Worm (Caenorhabditis elegans) whole organism, L1 larva: ENCODE data around the gene srp-1.

Source experiments
- C16A3.4 ChIP-seq: fragments of 150-350 bp; optimal IDR thresholded peaks from 2 replicates; lab custom pipeline; 2014; ENCODE audit warnings: missing biosample characterization, missing genetic modification characterization
- C34B4.2 ChIP-seq: sonication (generic microtip); optimal IDR thresholded peaks from 2 replicates; lab custom pipeline; 2017; ENCODE audit warnings: mild to moderate bottlenecking, missing genetic modification characterization, missing compliant biosample characterization
- aha-1 ChIP-seq: fragments of 150-350 bp; optimal IDR thresholded peaks from 2 replicates; lab custom pipeline; 2014; ENCODE audit warnings: missing biosample characterization, missing genetic modification characterization
- aly-2 ChIP-seq: fragments of 150-350 bp; optimal IDR thresholded peaks from 2 replicates; lab custom pipeline; 2014; ENCODE audit warnings: missing biosample characterization, missing genetic modification characterization
- blmp-1 ChIP-seq: fragments of 150-350 bp; optimal IDR thresholded peaks from 2 replicates; lab custom pipeline; 2014; ENCODE audit warnings: missing biosample characterization, missing genetic modification characterization
- ceh-63 ChIP-seq: fragments of 200-800 bp; sonication (Bioruptor generic); optimal IDR thresholded peaks from 2 replicates; lab custom pipeline; 2018; ENCODE audit warnings: mild to moderate bottlenecking, missing genetic modification characterization, missing compliant biosample characterization
- ceh-82 ChIP-seq, 3 experiments: fragments of 150-350 bp in 1 of 3; sonication (generic microtip) in 2 of 3; optimal IDR thresholded peaks; 2 replicates each; lab custom pipeline; 2014 to 2017; ENCODE audit warnings: missing biosample characterization in 3 of 3, missing genetic modification characterization in 3 of 3
- ceh-90 ChIP-seq: sonication (generic microtip); optimal IDR thresholded peaks from 2 replicates; lab custom pipeline; 2016; ENCODE audit warnings: missing genetic modification characterization, missing compliant biosample characterization
- ces-1 ChIP-seq: fragments of 150-350 bp; optimal IDR thresholded peaks from 2 replicates; lab custom pipeline; 2014; ENCODE audit warnings: missing biosample characterization, missing genetic modification reagents, missing genetic modification characterization
- dpl-1 ChIP-seq, 3 experiments: fragments of 150-350 bp in 2 of 3; sonication (generic microtip) in 1 of 3; optimal IDR thresholded peaks; 2 replicates each; lab custom pipeline; 2014 to 2017; ENCODE audit warnings: missing biosample characterization in 3 of 3, missing genetic modification characterization in 3 of 3, missing genetic modification reagents in 3 of 3
- dsc-1 ChIP-seq: sonication (generic microtip); optimal IDR thresholded peaks from 2 replicates; lab custom pipeline; 2016; ENCODE audit warnings: mild to moderate bottlenecking, missing genetic modification characterization, missing compliant biosample characterization
- efl-1 ChIP-seq, 4 experiments: fragments of 150-350 bp; optimal IDR thresholded peaks in 3 of 4; peaks in 1 of 4; 1 replicate in 1 of 4; 2 replicates in 3 of 4; lab custom pipeline; 2014; ENCODE audit warnings: missing biosample characterization in 2 of 4, missing genetic modification characterization in 2 of 4, missing genetic modification reagents in 2 of 4
- efl-3 ChIP-seq: fragments of 200-800 bp; sonication (Bioruptor generic); optimal IDR thresholded peaks from 2 replicates; lab custom pipeline; 2018; ENCODE audit warnings: mild to moderate bottlenecking, missing genetic modification characterization, missing compliant biosample characterization
- elt-2 ChIP-seq: sonication (generic microtip); optimal IDR thresholded peaks from 2 replicates; lab custom pipeline; 2016; ENCODE audit warnings: missing genetic modification characterization, mild to moderate bottlenecking, inconsistent platforms, missing compliant biosample characterization, missing genetic modification reagents
- ets-5 ChIP-seq: fragments of 200-800 bp; sonication (Bioruptor generic); IDR thresholded peaks from 2 replicates; pipeline ENCODE4 v1.3.6; 2022; ENCODE audit warnings: missing genetic modification characterization, missing compliant biosample characterization
- fkh-4 ChIP-seq: sonication (generic microtip); optimal IDR thresholded peaks from 2 replicates; lab custom pipeline; 2016; ENCODE audit warnings: missing compliant biosample characterization, missing genetic modification characterization, borderline replicate concordance
- fos-1 ChIP-seq: fragments of 150-350 bp; optimal IDR thresholded peaks from 2 replicates; lab custom pipeline; 2014; ENCODE audit warnings: missing biosample characterization, missing genetic modification characterization
- grh-1 ChIP-seq: fragments of 200-800 bp; sonication (Bioruptor generic); IDR thresholded peaks from 2 replicates; pipeline ENCODE4 v1.3.6; 2022; ENCODE audit warnings: missing genetic modification reagents, missing genetic modification characterization, missing compliant biosample characterization
- hpl-2 ChIP-seq: fragments of 150-350 bp; optimal IDR thresholded peaks from 2 replicates; lab custom pipeline; 2014; ENCODE audit warnings: missing biosample characterization, missing genetic modification reagents, missing genetic modification characterization
- lin-15B ChIP-seq: fragments of 150-350 bp; sonication (generic microtip); optimal IDR thresholded peaks from 3 replicates; lab custom pipeline; 2014; ENCODE audit warnings: missing biosample characterization, missing genetic modification characterization
- lin-35 ChIP-seq, 2 experiments: fragments of 150-350 bp; optimal IDR thresholded peaks; 2 replicates each; lab custom pipeline; 2014; ENCODE audit warnings: missing biosample characterization in 2 of 2, missing genetic modification characterization in 2 of 2, missing genetic modification reagents in 2 of 2
- mab-9 ChIP-seq: fragments of 200-800 bp; sonication (Bioruptor generic); IDR thresholded peaks from 2 replicates; pipeline ENCODE4 v1.3.6; 2022; ENCODE audit warnings: missing genetic modification reagents, missing genetic modification characterization, missing compliant biosample characterization
- mef-2 ChIP-seq: fragments of 150-350 bp; optimal IDR thresholded peaks from 2 replicates; lab custom pipeline; 2014; ENCODE audit warnings: missing biosample characterization, missing genetic modification characterization
- nhr-47 ChIP-seq: sonication (generic microtip); optimal IDR thresholded peaks from 2 replicates; lab custom pipeline; 2016; ENCODE audit warnings: mild to moderate bottlenecking, missing genetic modification characterization, moderate library complexity, missing compliant biosample characterization
- nhr-84 ChIP-seq: sonication (generic microtip); optimal IDR thresholded peaks from 2 replicates; lab custom pipeline; 2017; ENCODE audit warnings: missing biosample characterization, missing genetic modification characterization
- nhr-85 ChIP-seq: sonication (generic microtip); peaks from one replicate; lab custom pipeline; 2016; ENCODE audit warnings: missing genetic modification characterization, inconsistent platforms, missing compliant biosample characterization
- pag-3 ChIP-seq: sonication (generic microtip); optimal IDR thresholded peaks from 2 replicates; lab custom pipeline; 2017; ENCODE audit warnings: missing genetic modification characterization, mild to moderate bottlenecking, missing compliant biosample characterization, antibody characterized with exemption, borderline replicate concordance; ENCODE audit not compliant: insufficient read depth
- rnt-1 ChIP-seq: sonication (generic microtip); optimal IDR thresholded peaks from 2 replicates; lab custom pipeline; 2016; ENCODE audit warnings: mild to moderate bottlenecking, missing genetic modification characterization, moderate library complexity, missing compliant biosample characterization
- snpc-4 ChIP-seq: fragments of 150-350 bp; optimal IDR thresholded peaks from 2 replicates; lab custom pipeline; 2014; ENCODE audit warnings: missing biosample characterization, missing genetic modification characterization
- snu-23 ChIP-seq: sonication (generic microtip); optimal IDR thresholded peaks from 2 replicates; lab custom pipeline; 2016; ENCODE audit warnings: missing genetic modification characterization, missing compliant biosample characterization
- sox-4 ChIP-seq: sonication (generic microtip); optimal IDR thresholded peaks from 2 replicates; lab custom pipeline; 2016; ENCODE audit warnings: missing genetic modification characterization, missing compliant biosample characterization
- swsn-7 ChIP-seq: sonication (generic microtip); optimal IDR thresholded peaks from 2 replicates; lab custom pipeline; 2016; ENCODE audit warnings: missing genetic modification characterization, missing compliant biosample characterization
- tbx-2 ChIP-seq: sonication (generic microtip); optimal IDR thresholded peaks from 2 replicates; lab custom pipeline; 2016; ENCODE audit warnings: missing genetic modification characterization, missing compliant biosample characterization
- tlp-1 ChIP-seq: fragments of 150-350 bp; optimal IDR thresholded peaks from 2 replicates; lab custom pipeline; 2014; ENCODE audit warnings: missing biosample characterization, missing genetic modification characterization
- unc-130 ChIP-seq: fragments of 150-350 bp; optimal IDR thresholded peaks from 2 replicates; lab custom pipeline; 2017; ENCODE audit warnings: missing biosample characterization, missing genetic modification characterization, inconsistent platforms
- unc-30 ChIP-seq: sonication (generic microtip); optimal IDR thresholded peaks from 2 replicates; lab custom pipeline; 2017; ENCODE audit warnings: missing biosample characterization, missing genetic modification characterization
- unc-98 ChIP-seq: fragments of 200-800 bp; sonication (Bioruptor generic); IDR thresholded peaks from 2 replicates; pipeline ENCODE4 v1.3.6; 2022; ENCODE audit warnings: missing genetic modification characterization, missing compliant biosample characterization
- vab-15 ChIP-seq: sonication (generic microtip); optimal IDR thresholded peaks from 2 replicates; lab custom pipeline; 2017; ENCODE audit warnings: missing genotype, mild to moderate bottlenecking, missing genetic modification characterization, missing compliant biosample characterization
- zag-1 ChIP-seq: fragments of 150-350 bp; optimal IDR thresholded peaks from 2 replicates; lab custom pipeline; 2014; ENCODE audit warnings: missing biosample characterization, missing genetic modification characterization
- zip-4 ChIP-seq: fragments of 200-800 bp; sonication (Bioruptor generic); optimal IDR thresholded peaks from 2 replicates; lab custom pipeline; 2018; ENCODE audit warnings: mild to moderate bottlenecking, missing genetic modification characterization, moderate library complexity, missing compliant biosample characterization
- ztf-4 ChIP-seq: fragments of 150-350 bp; optimal IDR thresholded peaks from 2 replicates; lab custom pipeline; 2014; ENCODE audit warnings: missing biosample characterization, missing genetic modification characterization

The srp-1 gene

ce11 chrV:761235-761634 lies 8.2 kb downstream of the srp-1 start, which contains the start of gene C05E4.15:
C05E4.15 (minus strand) TSS chrV:761335.
- TF ChIP-seq C34B4.2 = no peak
- TF ChIP-seq, all 84 proteins: peak for 0

- TF ChIP-seq zag-1 (no peak), mef-2 (tag; lab: Kevin White, UChicago) (no peak), ztf-4 (tag; lab: Kevin White, UChicago) (no peak), ets-5 (GFP tag; lab: Robert Waterston, UW) (no peak), efl-3 (GFP tag; lab: Kevin White, UChicago) (no peak), unc-98 (GFP tag; lab: Robert Waterston, UW) (no peak), unc-130 (no peak)
- TF ChIP-seq, all 84 proteins: peak for 0
Observed at ce11 chrV:761882-762281, 8.8 kb downstream of the srp-1 start, which contains the start of gene C05E4.12. C05E4.12 (minus strand) TSS chrV:761982.

DNA sequence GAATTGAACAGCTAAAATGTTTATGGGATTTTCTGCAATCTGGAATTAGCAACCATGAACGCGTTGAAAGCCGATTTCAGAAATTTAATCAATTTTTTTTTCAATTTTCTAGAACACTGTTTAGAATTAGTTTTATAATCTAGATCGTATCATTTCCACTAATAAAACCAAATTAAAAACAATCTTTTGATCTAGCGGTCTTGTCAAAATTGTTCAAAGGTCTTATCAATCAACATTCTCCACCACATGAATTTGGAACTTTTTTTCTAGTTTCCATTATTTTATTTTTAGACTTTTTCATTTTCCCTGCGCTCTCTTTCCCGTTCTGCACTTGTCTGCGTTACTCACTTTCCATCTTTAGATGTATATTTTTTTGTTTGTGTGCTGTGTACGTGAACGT lies 9.3 kb downstream of the srp-1 start, which contains the start of gene srp-2:
TSS of gene srp-2 (plus strand) at position 301 of the 400 bp plus-strand sequence.
- TF ChIP-seq aha-1 (tag; lab: Kevin White, UChicago) (no peak), tbx-2 (tag; lab: Kevin White, UChicago) (no peak), unc-30 (no peak), snpc-4 (no peak), lin-35 (GFP tag; optimal IDR thresholded peaks at IDR 0.05; lab: Kevin White, UChicago) (no peak), zag-1 (no peak), snu-23 (GFP tag; lab: Kevin White, UChicago) (no peak)

ce11 chrV:764732-765131 lies 11.6 kb downstream of the srp-1 start, which contains the start of gene str-238:
str-238 (plus strand) TSS chrV:765032.
- TF ChIP-seq nhr-85 (tag; lab: Kevin White, UChicago) (peak; percentile 2), efl-1 (optimal IDR thresholded peaks at IDR 0.05; lab: Kevin White, UChicago) (no peak), efl-1 (GFP tag; optimal IDR thresholded peaks at IDR 0.05 in 1 of 2; lab: Kevin White, UChicago) (no peak)

- TF ChIP-seq snpc-4 (no peak), hpl-2 (GFP tag; lab: Kevin White, UChicago) (no peak)
Observed at ce11 chrV:772210-772609, 19.1 kb downstream of the srp-1 start.

- TF ChIP-seq ets-5 (GFP tag; lab: Robert Waterston, UW) = no peak
- peak; percentile 79 for TF ChIP-seq mab-9 (GFP tag; lab: Robert Waterston, UW)
- peak; percentile 92 for TF ChIP-seq swsn-7 (tag; lab: Kevin White, UChicago)
- TF ChIP-seq efl-3 (GFP tag; lab: Kevin White, UChicago) = no peak
- TF ChIP-seq C16A3.4 (tag; lab: Kevin White, UChicago) = peak; percentile 83
- TF ChIP-seq zip-4 (GFP tag; lab: Kevin White, UChicago) = peak; percentile 56
- TF ChIP-seq vab-15 (tag; lab: Kevin White, UChicago) = peak; percentile 24
- no peak for TF ChIP-seq zag-1
- TF ChIP-seq aly-2 (tag; lab: Kevin White, UChicago) = peak; percentile 51
- TF ChIP-seq nhr-47 (tag; lab: Kevin White, UChicago) = peak; percentile 93
- TF ChIP-seq aha-1 (tag; lab: Kevin White, UChicago) = no peak
- TF ChIP-seq mef-2 (tag; lab: Kevin White, UChicago) = no peak
- no peak for TF ChIP-seq pag-3 (tag; lab: Kevin White, UChicago)
- TF ChIP-seq ztf-4 (tag; lab: Kevin White, UChicago) = no peak
- no peak for TF ChIP-seq fkh-4
- TF ChIP-seq ceh-82 (tag; optimal IDR thresholded peaks at IDR 0.05; lab: Kevin White, UChicago) = peak; percentile 85 to 92 (median 88)
- TF ChIP-seq tlp-1 (tag; lab: Kevin White, UChicago) = no peak
- peak; percentile 93 for TF ChIP-seq nhr-85 (tag; lab: Kevin White, UChicago)
- peak; percentile 74 for TF ChIP-seq blmp-1 (tag; lab: Kevin White, UChicago)
- no peak for TF ChIP-seq ces-1 (GFP tag; lab: Kevin White, UChicago)
- TF ChIP-seq elt-2 = peak; percentile 49
- peak; percentile 65 for TF ChIP-seq snpc-4
- TF ChIP-seq ceh-63 = no peak
- TF ChIP-seq sox-4 = peak; percentile 71
- peak; percentile 96 to 97 (median 97) for TF ChIP-seq dpl-1 (GFP tag; optimal IDR thresholded peaks at IDR 0.05; lab: Kevin White, UChicago)
- peak; percentile 77 for TF ChIP-seq grh-1
- peak; percentile 85 for TF ChIP-seq lin-15B (tag; lab: Kevin White, UChicago)
- peak; percentile 76 for TF ChIP-seq fos-1 (tag; lab: Kevin White, UChicago)
- TF ChIP-seq tbx-2 (tag; lab: Kevin White, UChicago) = peak; percentile 91
- no peak for TF ChIP-seq nhr-84 (tag; lab: Kevin White, UChicago)
- peak; percentile 91 for TF ChIP-seq rnt-1
- no peak for TF ChIP-seq ceh-90 (tag; lab: Kevin White, UChicago)
- TF ChIP-seq dsc-1 (tag; lab: Kevin White, UChicago) = peak; percentile 92
Observed at ce11 chrV:773256-773655, 20.2 kb downstream of the srp-1 start, which contains the start of gene sti-1. sti-1 (plus strand) TSS chrV:773518.
